Worm (Caenorhabditis elegans) whole organism, L1 larva: ENCODE results near the gene C34C12.6.
A peak's percentile ranks its signal among the peaks of the same experiment; 100 is the strongest.

Experiments used
- C04F5.9 ChIP-seq: sonication (generic microtip); optimal IDR thresholded peaks from 2 replicates; lab custom pipeline; 2016; ENCODE audit warnings: missing genetic modification characterization, missing compliant biosample characterization
- C16A3.4 ChIP-seq: fragments of 150-350 bp; optimal IDR thresholded peaks from 2 replicates; lab custom pipeline; 2014; ENCODE audit warnings: missing biosample characterization, missing genetic modification characterization
- C34B4.2 ChIP-seq: sonication (generic microtip); optimal IDR thresholded peaks from 2 replicates; lab custom pipeline; 2017; ENCODE audit warnings: mild to moderate bottlenecking, missing genetic modification characterization, missing compliant biosample characterization
- aha-1 ChIP-seq: fragments of 150-350 bp; optimal IDR thresholded peaks from 2 replicates; lab custom pipeline; 2014; ENCODE audit warnings: missing biosample characterization, missing genetic modification characterization
- blmp-1 ChIP-seq: fragments of 150-350 bp; optimal IDR thresholded peaks from 2 replicates; lab custom pipeline; 2014; ENCODE audit warnings: missing biosample characterization, missing genetic modification characterization
- ceh-88 ChIP-seq: fragments of 200-800 bp; sonication (Bioruptor generic); IDR thresholded peaks from 2 replicates; pipeline ENCODE4 v1.3.6; 2022; ENCODE audit warnings: missing genetic modification characterization, missing compliant biosample characterization
- ceh-90 ChIP-seq: sonication (generic microtip); optimal IDR thresholded peaks from 2 replicates; lab custom pipeline; 2016; ENCODE audit warnings: missing genetic modification characterization, missing compliant biosample characterization
- dpl-1 ChIP-seq, 3 experiments: fragments of 150-350 bp in 2 of 3; sonication (generic microtip) in 1 of 3; optimal IDR thresholded peaks; 2 replicates each; lab custom pipeline; 2014 to 2017; ENCODE audit warnings: missing biosample characterization in 3 of 3, missing genetic modification characterization in 3 of 3, missing genetic modification reagents in 3 of 3
- efl-1 ChIP-seq, 4 experiments: fragments of 150-350 bp; optimal IDR thresholded peaks in 3 of 4; peaks in 1 of 4; 1 replicate in 1 of 4; 2 replicates in 3 of 4; lab custom pipeline; 2014; ENCODE audit warnings: missing biosample characterization in 2 of 4, missing genetic modification characterization in 2 of 4, missing genetic modification reagents in 2 of 4
- efl-3 ChIP-seq: fragments of 200-800 bp; sonication (Bioruptor generic); optimal IDR thresholded peaks from 2 replicates; lab custom pipeline; 2018; ENCODE audit warnings: mild to moderate bottlenecking, missing genetic modification characterization, missing compliant biosample characterization
- elt-2 ChIP-seq: sonication (generic microtip); optimal IDR thresholded peaks from 2 replicates; lab custom pipeline; 2016; ENCODE audit warnings: missing genetic modification characterization, mild to moderate bottlenecking, inconsistent platforms, missing compliant biosample characterization, missing genetic modification reagents
- ets-5 ChIP-seq: fragments of 200-800 bp; sonication (Bioruptor generic); IDR thresholded peaks from 2 replicates; pipeline ENCODE4 v1.3.6; 2022; ENCODE audit warnings: missing genetic modification characterization, missing compliant biosample characterization
- hlh-17 ChIP-seq: fragments of 200-800 bp; sonication (Bioruptor generic); optimal IDR thresholded peaks from 2 replicates; lab custom pipeline; 2018; ENCODE audit warnings: missing genetic modification characterization, mild to moderate bottlenecking, missing compliant biosample characterization, moderate library complexity, borderline replicate concordance
- hlh-4 ChIP-seq: sonication (generic microtip); optimal IDR thresholded peaks from 2 replicates; lab custom pipeline; 2016; ENCODE audit warnings: mild to moderate bottlenecking, missing genetic modification characterization, missing compliant biosample characterization
- irx-1 ChIP-seq: sonication (generic microtip); optimal IDR thresholded peaks from 2 replicates; lab custom pipeline; 2016; ENCODE audit warnings: missing genetic modification characterization, missing compliant biosample characterization
- isw-1 ChIP-seq: fragments of 200-800 bp; sonication (Bioruptor generic); IDR thresholded peaks from 2 replicates; pipeline ENCODE4 v1.3.6; 2022; ENCODE audit warnings: missing genetic modification characterization, missing compliant biosample characterization
- jun-1 ChIP-seq: fragments of 150-350 bp; optimal IDR thresholded peaks from 2 replicates; lab custom pipeline; 2014; ENCODE audit warnings: missing biosample characterization, missing genetic modification reagents, missing genetic modification characterization
- lin-14 ChIP-seq: fragments of 200-800 bp; sonication (Bioruptor generic); optimal IDR thresholded peaks from 2 replicates; lab custom pipeline; 2018; ENCODE audit warnings: mild to moderate bottlenecking, missing genetic modification characterization, moderate library complexity, missing compliant biosample characterization
- lin-15B ChIP-seq: fragments of 150-350 bp; sonication (generic microtip); optimal IDR thresholded peaks from 3 replicates; lab custom pipeline; 2014; ENCODE audit warnings: missing biosample characterization, missing genetic modification characterization
- lin-35 ChIP-seq, 2 experiments: fragments of 150-350 bp; optimal IDR thresholded peaks; 2 replicates each; lab custom pipeline; 2014; ENCODE audit warnings: missing biosample characterization in 2 of 2, missing genetic modification characterization in 2 of 2, missing genetic modification reagents in 2 of 2
- lin-39 ChIP-seq: fragments of 150-350 bp; optimal IDR thresholded peaks from 2 replicates; lab custom pipeline; 2014; ENCODE audit warnings: missing biosample characterization, missing genetic modification reagents, missing genetic modification characterization
- lir-3 ChIP-seq: sonication (generic microtip); optimal IDR thresholded peaks from 2 replicates; lab custom pipeline; 2016; ENCODE audit warnings: mild to moderate bottlenecking, missing genetic modification characterization, moderate library complexity, missing compliant biosample characterization; ENCODE audit not compliant: poor library complexity
- lsy-2 ChIP-seq, 2 experiments: fragments of 150-350 bp; optimal IDR thresholded peaks; 2 replicates each; lab custom pipeline; 2014; ENCODE audit warnings: missing biosample characterization in 2 of 2, missing genetic modification characterization in 2 of 2
- mdl-1 ChIP-seq, 2 experiments: fragments of 150-350 bp; optimal IDR thresholded peaks; 2 replicates each; lab custom pipeline; 2014 to 2017; ENCODE audit warnings: missing biosample characterization in 2 of 2, missing genetic modification characterization in 2 of 2, inconsistent platforms in 1 of 2
- mef-2 ChIP-seq: fragments of 150-350 bp; optimal IDR thresholded peaks from 2 replicates; lab custom pipeline; 2014; ENCODE audit warnings: missing biosample characterization, missing genetic modification characterization
- mep-1 ChIP-seq: fragments of 150-350 bp; optimal IDR thresholded peaks from 2 replicates; lab custom pipeline; 2014; ENCODE audit warnings: missing biosample characterization, missing genetic modification characterization
- nhr-19 ChIP-seq: fragments of 200-800 bp; sonication (Bioruptor generic); conservative IDR thresholded peaks from 2 replicates; pipeline ENCODE4 v1.3.6; 2022; ENCODE audit warnings: missing genetic modification characterization, missing compliant biosample characterization
- pag-3 ChIP-seq: sonication (generic microtip); optimal IDR thresholded peaks from 2 replicates; lab custom pipeline; 2017; ENCODE audit warnings: missing genetic modification characterization, mild to moderate bottlenecking, missing compliant biosample characterization, antibody characterized with exemption, borderline replicate concordance; ENCODE audit not compliant: insufficient read depth
- pqm-1 ChIP-seq: sonication (generic microtip); optimal IDR thresholded peaks from 3 replicates; lab custom pipeline; 2017; ENCODE audit warnings: missing biosample characterization, missing genetic modification characterization
- rnt-1 ChIP-seq: sonication (generic microtip); optimal IDR thresholded peaks from 2 replicates; lab custom pipeline; 2016; ENCODE audit warnings: mild to moderate bottlenecking, missing genetic modification characterization, moderate library complexity, missing compliant biosample characterization
- sup-37 ChIP-seq: fragments of 200-800 bp; sonication (Bioruptor generic); optimal IDR thresholded peaks from 2 replicates; lab custom pipeline; 2018; ENCODE audit warnings: mild to moderate bottlenecking, missing genetic modification characterization, missing compliant biosample characterization
- tbx-2 ChIP-seq: sonication (generic microtip); optimal IDR thresholded peaks from 2 replicates; lab custom pipeline; 2016; ENCODE audit warnings: missing genetic modification characterization, missing compliant biosample characterization
- tlp-1 ChIP-seq: fragments of 150-350 bp; optimal IDR thresholded peaks from 2 replicates; lab custom pipeline; 2014; ENCODE audit warnings: missing biosample characterization, missing genetic modification characterization
- unc-130 ChIP-seq: fragments of 150-350 bp; optimal IDR thresholded peaks from 2 replicates; lab custom pipeline; 2017; ENCODE audit warnings: missing biosample characterization, missing genetic modification characterization, inconsistent platforms
- unc-30 ChIP-seq: sonication (generic microtip); optimal IDR thresholded peaks from 2 replicates; lab custom pipeline; 2017; ENCODE audit warnings: missing biosample characterization, missing genetic modification characterization
- unc-98 ChIP-seq: fragments of 200-800 bp; sonication (Bioruptor generic); IDR thresholded peaks from 2 replicates; pipeline ENCODE4 v1.3.6; 2022; ENCODE audit warnings: missing genetic modification characterization, missing compliant biosample characterization
- zag-1 ChIP-seq: fragments of 150-350 bp; optimal IDR thresholded peaks from 2 replicates; lab custom pipeline; 2014; ENCODE audit warnings: missing biosample characterization, missing genetic modification characterization
- zip-4 ChIP-seq: fragments of 200-800 bp; sonication (Bioruptor generic); optimal IDR thresholded peaks from 2 replicates; lab custom pipeline; 2018; ENCODE audit warnings: mild to moderate bottlenecking, missing genetic modification characterization, moderate library complexity, missing compliant biosample characterization
- ztf-4 ChIP-seq: fragments of 150-350 bp; optimal IDR thresholded peaks from 2 replicates; lab custom pipeline; 2014; ENCODE audit warnings: missing biosample characterization, missing genetic modification characterization

The C34C12.6 gene

ce11 chrIII:3509908-3510307 lies 27.5 kb downstream of the C34C12.6 start, which contains the start of the genes M01F1.4 and mrpl-35 (continued):
- TF ChIP-seq ceh-88 (GFP tag; lab: Robert Waterston, UW): no peak
- TF ChIP-seq zip-4: no peak
- TF ChIP-seq blmp-1 (tag; lab: Kevin White, UChicago): peak; percentile 67
- no peak for TF ChIP-seq lin-39 (tag; lab: Kevin White, UChicago)
- TF ChIP-seq unc-30 (tag; lab: Kevin White, UChicago): no peak
- no peak for TF ChIP-seq ztf-4 (tag; lab: Kevin White, UChicago)
- TF ChIP-seq C34B4.2 (tag; lab: Kevin White, UChicago): no peak
- TF ChIP-seq lin-35 (GFP tag; optimal IDR thresholded peaks at IDR 0.05; lab: Kevin White, UChicago): peak; percentile 61 to 70
- TF ChIP-seq sup-37 (GFP tag; lab: Kevin White, UChicago): no peak
- TF ChIP-seq rnt-1 (tag; lab: Kevin White, UChicago): peak; percentile 38
- no peak for TF ChIP-seq elt-2 (tag; lab: Kevin White, UChicago)
- TF ChIP-seq zag-1 (tag; lab: Kevin White, UChicago): no peak
- peak; percentile 3 for TF ChIP-seq C16A3.4 (tag; lab: Kevin White, UChicago)
- TF ChIP-seq ets-5 (GFP tag; lab: Robert Waterston, UW): no peak
- TF ChIP-seq efl-3 (GFP tag; lab: Kevin White, UChicago): no peak
- TF ChIP-seq lsy-2 (tag; optimal IDR thresholded peaks at IDR 0.05; lab: Kevin White, UChicago): peak; percentile 95 to 98
- no peak for TF ChIP-seq nhr-19
- peak; percentile 23 for TF ChIP-seq tbx-2 (tag; lab: Kevin White, UChicago)
- peak; percentile 34 to 78 (median 61) for TF ChIP-seq dpl-1 (GFP tag; optimal IDR thresholded peaks at IDR 0.05; lab: Kevin White, UChicago)
- TF ChIP-seq C04F5.9 (tag; lab: Kevin White, UChicago): peak; percentile 8
- TF ChIP-seq tlp-1 (tag; lab: Kevin White, UChicago): no peak
- no peak for TF ChIP-seq unc-98 (GFP tag; lab: Robert Waterston, UW)
- no peak; the same call in 1 of the 2 replicates for TF ChIP-seq isw-1 (GFP tag; lab: Robert Waterston, UW)
- TF ChIP-seq lin-15B (tag; lab: Kevin White, UChicago): no peak
- TF ChIP-seq unc-130 (tag; lab: Kevin White, UChicago): peak; percentile 26
- no peak for TF ChIP-seq pag-3 (tag; lab: Kevin White, UChicago)
- TF ChIP-seq hlh-4 (tag; lab: Kevin White, UChicago): no peak
- TF ChIP-seq lin-14 (GFP tag; lab: Kevin White, UChicago): peak; percentile 72
- no peak for TF ChIP-seq lir-3 (tag; lab: Kevin White, UChicago)
- peak; percentile 93 for TF ChIP-seq mep-1 (tag; lab: Kevin White, UChicago)
- peak in 1 of 2 experiments; percentile 2 for TF ChIP-seq mdl-1 (tag; optimal IDR thresholded peaks at IDR 0.05; lab: Kevin White, UChicago)
- TF ChIP-seq hlh-17: no peak
- TF ChIP-seq aha-1 (tag; lab: Kevin White, UChicago): no peak
- no peak for TF ChIP-seq jun-1 (tag; lab: Kevin White, UChicago)
- no peak for TF ChIP-seq pqm-1 (tag; lab: Kevin White, UChicago)
- TF ChIP-seq mef-2 (tag; lab: Kevin White, UChicago): no peak
- no peak for TF ChIP-seq irx-1 (tag; lab: Kevin White, UChicago)
- TF ChIP-seq ceh-90 (tag; lab: Kevin White, UChicago): no peak

DNA sequence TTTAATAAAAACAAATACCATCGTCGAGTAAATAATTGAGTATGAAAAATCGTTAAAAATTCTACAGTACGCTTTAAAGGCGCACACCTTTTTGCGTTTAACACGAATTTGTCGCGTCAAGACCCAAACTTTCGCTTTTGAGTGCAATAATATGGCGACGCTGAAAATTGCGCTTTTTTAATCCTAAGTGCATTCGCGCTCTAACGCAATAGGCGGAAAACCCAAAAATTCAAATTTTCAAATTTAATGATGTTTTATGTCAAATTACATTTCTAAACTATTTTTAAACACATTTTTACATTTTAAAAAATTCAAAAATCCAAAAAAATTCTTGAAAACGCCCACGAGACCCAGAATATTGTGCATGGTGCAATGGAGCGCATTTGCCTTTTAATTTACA lies 29.4 kb downstream of the C34C12.6 start:
- peak in 1 of 2 experiments; percentile 67 for TF ChIP-seq lin-35 (GFP tag; optimal IDR thresholded peaks at IDR 0.05; lab: Kevin White, UChicago)
- peak in 2 of 3 experiments; percentile 37 to 46 for TF ChIP-seq dpl-1 (GFP tag; optimal IDR thresholded peaks at IDR 0.05; lab: Kevin White, UChicago)
- TF ChIP-seq jun-1 (tag; lab: Kevin White, UChicago): no peak
- TF ChIP-seq efl-1 (optimal IDR thresholded peaks at IDR 0.05; lab: Kevin White, UChicago): peak; percentile 26 to 52
- TF ChIP-seq efl-1 (GFP tag; optimal IDR thresholded peaks at IDR 0.05 in 1 of 2; lab: Kevin White, UChicago): peak; percentile 48 to 96
- TF ChIP-seq, all 84 proteins: peak for 3
